Worm (Caenorhabditis elegans) whole organism, early embryonic: ENCODE results near the gene T26H5.8.

Source experiments
- B0310.2 ChIP-seq: sonication (generic microtip); optimal IDR thresholded peaks from 2 replicates; lab custom pipeline; 2016; ENCODE audit warnings: mild to moderate bottlenecking, missing genetic modification characterization, missing compliant biosample characterization
- F13C5.2 ChIP-seq: sonication (generic microtip); optimal IDR thresholded peaks from 2 replicates; lab custom pipeline; 2017; ENCODE audit warnings: mild to moderate bottlenecking, missing genetic modification characterization, inconsistent platforms, missing compliant biosample characterization
- aly-1 ChIP-seq: sonication (generic microtip); optimal IDR thresholded peaks from 2 replicates; lab custom pipeline; 2016; ENCODE audit warnings: missing genetic modification characterization, missing compliant biosample characterization
- ama-1 ChIP-seq: fragments of 150-350 bp; optimal IDR thresholded peaks from 2 replicates; lab custom pipeline; 2014
- ceh-13 ChIP-seq: fragments of 200-800 bp; sonication (Bioruptor generic); optimal IDR thresholded peaks from 2 replicates; lab custom pipeline; 2018; ENCODE audit warnings: mild to moderate bottlenecking, missing genetic modification characterization, missing compliant biosample characterization
- ceh-36 ChIP-seq: sonication (generic microtip); optimal IDR thresholded peaks from 2 replicates; lab custom pipeline; 2016; ENCODE audit warnings: missing genetic modification characterization, inconsistent platforms, missing compliant biosample characterization
- ets-7 ChIP-seq: sonication (generic microtip); optimal IDR thresholded peaks from 2 replicates; lab custom pipeline; 2016; ENCODE audit warnings: missing genotype, missing genetic modification characterization, missing compliant biosample characterization
- flt-1 ChIP-seq: fragments of 200-800 bp; sonication (Bioruptor generic); IDR thresholded peaks from 2 replicates; pipeline ENCODE4 v1.3.6; 2022; ENCODE audit warnings: missing genetic modification characterization, missing compliant biosample characterization
- hmbx-1 ChIP-seq: sonication (generic microtip); optimal IDR thresholded peaks from 2 replicates; lab custom pipeline; 2016; ENCODE audit warnings: mild to moderate bottlenecking, missing genetic modification characterization, missing compliant biosample characterization
- hmg-4 ChIP-seq: fragments of 200-800 bp; sonication (Bioruptor generic); optimal IDR thresholded peaks from 2 replicates; lab custom pipeline; 2018; ENCODE audit warnings: mild to moderate bottlenecking, missing genetic modification characterization, missing compliant biosample characterization
- hnd-1 ChIP-seq: sonication (generic microtip); optimal IDR thresholded peaks from 2 replicates; lab custom pipeline; 2016; ENCODE audit warnings: missing genetic modification characterization, missing compliant biosample characterization
- pes-1 ChIP-seq: fragments of 200-800 bp; sonication (Bioruptor generic); IDR thresholded peaks from 2 replicates; pipeline ENCODE4 v1.3.6; 2022; ENCODE audit warnings: missing genetic modification reagents, missing genetic modification characterization, missing compliant biosample characterization
- scrt-1 ChIP-seq: fragments of 200-800 bp; sonication (Bioruptor generic); IDR thresholded peaks from 2 replicates; pipeline ENCODE4 v1.3.6; 2022; ENCODE audit warnings: missing genetic modification characterization, missing compliant biosample characterization
- sea-1 ChIP-seq: fragments of 200-800 bp; sonication (Bioruptor generic); conservative IDR thresholded peaks from 2 replicates; pipeline ENCODE4 v1.3.6; 2022; ENCODE audit warnings: missing genetic modification characterization, missing compliant biosample characterization
- tbx-11 ChIP-seq: fragments of 200-800 bp; sonication (Bioruptor generic); IDR thresholded peaks from 2 replicates; pipeline ENCODE4 v1.3.6; 2022; ENCODE audit warnings: missing genetic modification characterization, missing compliant biosample characterization
- tbx-37 ChIP-seq: fragments of 200-800 bp; sonication (Bioruptor generic); conservative IDR thresholded peaks from 2 replicates; pipeline ENCODE4 v1.3.6; 2022; ENCODE audit warnings: missing genetic modification reagents, missing genetic modification characterization, missing compliant biosample characterization
- tra-4 ChIP-seq: sonication (generic microtip); optimal IDR thresholded peaks from 2 replicates; lab custom pipeline; 2017; ENCODE audit warnings: missing genetic modification characterization, missing compliant biosample characterization

T26H5.8 gene

DNA sequence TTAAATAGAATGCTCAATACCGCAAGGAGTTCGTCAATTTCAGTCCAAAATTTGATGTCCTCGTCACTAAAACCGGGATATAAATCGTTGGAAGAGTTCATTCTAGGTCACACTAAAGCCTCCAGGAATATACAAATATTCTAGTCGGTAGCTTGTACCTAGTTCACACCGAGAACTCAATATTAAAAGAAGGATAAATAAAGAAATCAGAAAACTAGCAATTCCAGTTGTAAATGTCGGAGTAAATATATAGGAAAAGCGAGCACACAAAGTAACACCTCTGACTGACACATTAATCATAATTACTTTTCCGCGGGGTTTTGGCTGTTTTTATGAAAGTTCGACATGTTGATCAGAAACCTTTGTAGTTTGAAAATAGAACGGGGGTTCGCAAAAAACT lies 18.9 kb upstream of the T26H5.8 start, which contains the start of gene srw-33:
srw-33 (minus strand) TSS at position 101 of the 400 bp plus-strand sequence.
- TF ChIP-seq tbx-11 (GFP tag; lab: Robert Waterston, UW) (no peak), F13C5.2 (tag; lab: Kevin White, UChicago) (no peak), aly-1 (tag; lab: Kevin White, UChicago) (no peak), hnd-1 (tag; lab: Kevin White, UChicago) (no peak), B0310.2 (tag; lab: Kevin White, UChicago) (no peak), ama-1 (no peak), scrt-1 (GFP tag; lab: Robert Waterston, UW) (no peak), sea-1 (no peak), tra-4 (no peak), flt-1 (GFP tag; lab: Robert Waterston, UW) (no peak)

DNA sequence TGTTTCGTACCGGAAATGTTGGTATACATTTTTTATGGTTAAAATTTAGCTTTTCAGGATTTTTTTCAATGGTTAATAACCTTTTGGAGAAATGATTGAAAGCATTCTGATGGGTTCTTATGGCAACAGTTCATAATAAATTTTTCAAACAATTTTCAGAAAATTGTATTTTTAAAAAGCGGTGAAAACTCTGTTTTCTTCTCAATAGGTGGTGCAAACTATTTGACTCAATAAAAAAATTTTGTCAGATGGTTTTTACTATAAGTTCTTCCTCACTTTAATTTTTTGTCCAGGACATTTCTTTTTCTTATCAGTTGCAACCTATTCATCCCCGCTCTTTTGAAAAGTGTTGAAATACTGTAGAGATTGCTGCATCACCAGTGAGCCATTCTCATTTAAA lies 16.3 kb upstream of the T26H5.8 start, which contains the start of gene T26H5.14:
T26H5.14 (plus strand) TSS at position 301 of the 400 bp plus-strand sequence.
- no peak for TF ChIP-seq aly-1 (tag; lab: Kevin White, UChicago)
- TF ChIP-seq hmbx-1 (tag; lab: Kevin White, UChicago), result no peak
- TF ChIP-seq flt-1 (GFP tag; lab: Robert Waterston, UW), result no peak
- no peak for TF ChIP-seq ets-7
- TF ChIP-seq ama-1, result no peak
- no peak for TF ChIP-seq scrt-1 (GFP tag; lab: Robert Waterston, UW)
- no peak for TF ChIP-seq sea-1
- no peak for TF ChIP-seq pes-1 (GFP tag; lab: Robert Waterston, UW)
- no peak for TF ChIP-seq F13C5.2 (tag; lab: Kevin White, UChicago)
- TF ChIP-seq tbx-37 (GFP tag; lab: Robert Waterston, UW), result no peak
- no peak for TF ChIP-seq hnd-1 (tag; lab: Kevin White, UChicago)
- TF ChIP-seq tra-4, result no peak
- TF ChIP-seq ceh-36 (tag; lab: Kevin White, UChicago), result no peak
- no peak for TF ChIP-seq B0310.2 (tag; lab: Kevin White, UChicago)
- TF ChIP-seq hmg-4 (GFP tag; lab: Kevin White, UChicago), result no peak
- no peak for TF ChIP-seq tbx-11 (GFP tag; lab: Robert Waterston, UW)
- no peak for TF ChIP-seq ceh-13 (GFP tag; lab: Kevin White, UChicago)

DNA sequence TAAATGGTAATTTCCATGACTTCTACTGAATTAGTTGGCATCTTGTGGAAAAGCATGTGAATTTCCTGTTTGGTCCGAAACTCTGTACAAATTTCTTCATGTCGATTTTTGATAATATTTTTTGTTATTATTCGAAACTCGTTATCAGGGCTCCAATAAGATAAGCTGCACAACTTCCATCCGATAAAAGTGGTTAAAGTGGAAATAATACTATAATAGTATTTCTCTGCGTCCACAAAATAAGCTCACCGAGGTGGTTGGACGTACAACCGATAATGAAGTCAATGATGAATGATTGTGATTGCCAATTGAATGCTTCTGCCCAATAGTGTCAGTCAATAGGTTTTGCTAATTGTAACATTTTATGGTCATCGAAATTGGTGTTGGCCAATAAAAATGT lies 15.9 kb upstream of the T26H5.8 start, which contains the start of gene T26H5.4:
T26H5.4 (minus strand) TSS at position 294 of the 400 bp plus-strand sequence.
- TF ChIP-seq tbx-11 (GFP tag; lab: Robert Waterston, UW), result no peak
- no peak for TF ChIP-seq aly-1 (tag; lab: Kevin White, UChicago)
- TF ChIP-seq flt-1 (GFP tag; lab: Robert Waterston, UW), result no peak
- TF ChIP-seq hnd-1 (tag; lab: Kevin White, UChicago), result no peak
- no peak for TF ChIP-seq B0310.2 (tag; lab: Kevin White, UChicago)
- no peak for TF ChIP-seq hmbx-1 (tag; lab: Kevin White, UChicago)
- TF ChIP-seq hmg-4 (GFP tag; lab: Kevin White, UChicago), result no peak
- TF ChIP-seq tra-4, result no peak
- no peak for TF ChIP-seq pes-1 (GFP tag; lab: Robert Waterston, UW)
- TF ChIP-seq ama-1, result no peak
- no peak for TF ChIP-seq scrt-1 (GFP tag; lab: Robert Waterston, UW)
- no peak for TF ChIP-seq ceh-13 (GFP tag; lab: Kevin White, UChicago)
- TF ChIP-seq ceh-36 (tag; lab: Kevin White, UChicago), result no peak
- no peak for TF ChIP-seq ets-7
- TF ChIP-seq F13C5.2 (tag; lab: Kevin White, UChicago), result no peak
- TF ChIP-seq tbx-37 (GFP tag; lab: Robert Waterston, UW), result no peak
- no peak for TF ChIP-seq sea-1

DNA sequence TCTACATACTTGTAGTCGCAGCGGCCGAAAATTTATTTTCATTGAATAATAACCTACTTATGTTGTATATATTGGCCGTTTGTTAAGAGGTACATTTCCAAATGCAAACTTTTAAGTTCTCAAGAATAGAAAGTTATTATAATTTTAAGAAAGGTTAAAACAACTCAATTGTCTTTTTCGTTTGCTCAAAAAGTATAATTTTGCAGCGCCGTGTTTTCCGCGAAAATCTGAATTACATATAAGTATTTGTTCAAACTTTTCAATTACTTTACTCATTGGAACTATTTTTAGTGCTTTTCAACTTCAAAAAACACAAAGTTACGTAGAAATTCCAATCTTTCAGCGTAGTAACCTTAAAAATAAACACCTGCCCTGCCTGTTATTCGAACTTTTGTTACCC lies 12.9 kb upstream of the T26H5.8 start, which contains the start of gene srh-239:
srh-239 (plus strand) TSS at position 301 of the 400 bp plus-strand sequence.
- TF ChIP-seq ama-1, result no peak
- TF ChIP-seq hnd-1 (tag; lab: Kevin White, UChicago), result no peak
- no peak for TF ChIP-seq scrt-1 (GFP tag; lab: Robert Waterston, UW)
- no peak for TF ChIP-seq ceh-36 (tag; lab: Kevin White, UChicago)
- TF ChIP-seq hmbx-1 (tag; lab: Kevin White, UChicago), result no peak
- TF ChIP-seq ceh-13 (GFP tag; lab: Kevin White, UChicago), result no peak
- no peak for TF ChIP-seq B0310.2 (tag; lab: Kevin White, UChicago)
- TF ChIP-seq tbx-37 (GFP tag; lab: Robert Waterston, UW), result no peak
- TF ChIP-seq aly-1 (tag; lab: Kevin White, UChicago), result no peak
- TF ChIP-seq ets-7, result no peak
- no peak for TF ChIP-seq pes-1 (GFP tag; lab: Robert Waterston, UW)

DNA sequence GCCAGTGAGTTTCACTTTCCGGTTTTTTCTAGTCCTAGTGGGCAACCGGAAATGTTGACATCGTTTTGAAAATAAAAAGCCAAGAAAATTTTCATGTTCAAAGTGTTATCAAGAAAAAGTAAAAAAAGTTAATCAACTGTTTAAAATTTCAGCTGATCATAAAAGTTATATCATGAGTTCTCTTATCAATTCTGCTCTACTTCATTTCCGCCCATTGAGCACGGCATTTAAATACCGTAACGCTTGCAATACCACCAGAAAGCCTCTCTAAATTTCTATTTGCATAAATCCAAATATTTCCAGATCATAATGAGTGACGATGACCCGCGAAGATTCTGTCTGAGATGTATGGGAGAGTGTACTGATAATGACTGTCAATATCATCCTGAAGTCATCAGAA lies 12.1 kb upstream of the T26H5.8 start, which contains the start of gene T26H5.9:
T26H5.9 (plus strand) TSS at position 302 of the 400 bp plus-strand sequence.
- no peak for TF ChIP-seq pes-1 (GFP tag; lab: Robert Waterston, UW)
- TF ChIP-seq tbx-11 (GFP tag; lab: Robert Waterston, UW), result no peak
- TF ChIP-seq tbx-37 (GFP tag; lab: Robert Waterston, UW), result no peak
- TF ChIP-seq ama-1, result no peak
- TF ChIP-seq ceh-36 (tag; lab: Kevin White, UChicago), result no peak
- TF ChIP-seq scrt-1 (GFP tag; lab: Robert Waterston, UW), result no peak
- no peak for TF ChIP-seq F13C5.2 (tag; lab: Kevin White, UChicago)
- TF ChIP-seq sea-1, result no peak

DNA sequence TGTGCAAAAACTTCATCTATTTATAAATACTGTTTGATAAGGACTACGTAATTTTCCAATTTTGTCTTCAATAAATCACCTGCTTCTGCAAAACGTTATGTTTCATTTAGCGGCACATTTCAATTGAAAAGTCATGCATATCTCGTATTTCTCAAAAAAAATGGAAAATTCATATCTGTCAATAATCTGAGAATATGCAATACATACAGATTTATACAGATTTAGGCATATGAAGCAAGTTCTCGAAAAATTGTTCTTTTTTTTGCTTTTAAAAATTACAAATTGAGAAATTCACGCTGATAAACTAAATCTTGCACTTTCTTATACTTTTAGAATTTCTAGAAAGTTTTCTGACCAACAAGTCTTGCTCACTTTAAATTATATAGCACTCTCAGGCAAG lies 11.7 kb upstream of the T26H5.8 start, which contains the start of gene T26H5.11:
T26H5.11 (minus strand) TSS at position 101 of the 400 bp plus-strand sequence.
- TF ChIP-seq B0310.2 (tag; lab: Kevin White, UChicago) (no peak), hnd-1 (tag; lab: Kevin White, UChicago) (no peak), sea-1 (no peak), ceh-13 (GFP tag; lab: Kevin White, UChicago) (no peak), ets-7 (no peak), ama-1 (no peak), hmbx-1 (tag; lab: Kevin White, UChicago) (no peak), tbx-11 (GFP tag; lab: Robert Waterston, UW) (no peak), pes-1 (GFP tag; lab: Robert Waterston, UW) (no peak)

DNA sequence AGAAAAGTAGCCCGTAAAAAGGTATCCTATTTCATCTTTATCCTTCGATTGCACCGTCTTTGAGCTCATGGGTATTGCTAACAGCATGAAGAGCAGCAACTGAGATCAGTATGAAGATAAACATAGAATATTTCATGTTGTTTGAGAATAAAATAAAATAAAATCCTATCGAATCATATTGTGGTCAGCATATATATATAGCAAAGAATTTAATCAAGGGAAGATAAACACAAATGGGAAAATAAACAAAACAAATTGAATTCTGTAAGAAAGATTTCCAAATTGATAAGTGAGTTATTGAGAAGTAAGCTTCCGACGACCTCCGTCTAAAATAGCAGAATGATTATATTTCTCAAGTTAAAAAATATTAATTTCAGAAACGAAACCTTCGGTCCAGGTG lies 11.2 kb upstream of the T26H5.8 start, which contains the start of gene T26H5.10:
T26H5.10 (minus strand) TSS at position 101 of the 400 bp plus-strand sequence.
- no peak for TF ChIP-seq hnd-1 (tag; lab: Kevin White, UChicago)
- no peak for TF ChIP-seq tra-4
- no peak for TF ChIP-seq flt-1 (GFP tag; lab: Robert Waterston, UW)
- no peak for TF ChIP-seq B0310.2 (tag; lab: Kevin White, UChicago)
- no peak for TF ChIP-seq pes-1 (GFP tag; lab: Robert Waterston, UW)
- TF ChIP-seq hmbx-1 (tag; lab: Kevin White, UChicago), result no peak
- no peak for TF ChIP-seq sea-1
- TF ChIP-seq ceh-36 (tag; lab: Kevin White, UChicago), result no peak
- TF ChIP-seq ceh-13 (GFP tag; lab: Kevin White, UChicago), result no peak
